Fruit fly (Drosophila melanogaster) whole organism, prepupa: Measurements from ENCODE around the gene CG5790.

Experiments
- CG32006 ChIP-seq: fragments of 200-800 bp; sonication (Bioruptor generic); optimal IDR thresholded peaks from 3 replicates; lab custom pipeline; 2017; ENCODE audit warnings: missing biosample characterization, mild to moderate bottlenecking, missing genetic modification characterization
- CG6792 ChIP-seq: fragments of 200-800 bp; sonication (Bioruptor generic); optimal IDR thresholded peaks from 3 replicates; lab custom pipeline; 2016; ENCODE audit warnings: missing biosample characterization, missing genetic modification characterization
- CG8119 ChIP-seq: fragments of 200-800 bp; sonication (Bioruptor generic); IDR thresholded peaks from 3 replicates; pipeline ENCODE4 v1.3.6; 2022; ENCODE audit warnings: missing biosample characterization, missing genetic modification characterization
- Eip78C ChIP-seq: fragments of 200-800 bp; sonication (Bioruptor generic); peaks from one replicate; lab custom pipeline; 2016; ENCODE audit warnings: missing biosample characterization, missing genetic modification characterization
- Ets96B ChIP-seq: fragments of 200-800 bp; optimal IDR thresholded peaks from 2 replicates; lab custom pipeline; 2019; ENCODE audit warnings: missing biosample characterization, mild to moderate bottlenecking, missing genetic modification characterization, moderate library complexity
- Hr38 ChIP-seq: sonication (Bioruptor generic); optimal IDR thresholded peaks from 2 replicates; lab custom pipeline; 2016; ENCODE audit warnings: missing biosample characterization, missing genetic modification characterization
- Lpt ChIP-seq: fragments of 200-800 bp; sonication (Bioruptor generic); optimal IDR thresholded peaks from 3 replicates; lab custom pipeline; 2016; ENCODE audit warnings: missing biosample characterization, missing genetic modification characterization
- OdsH ChIP-seq: fragments of 200-800 bp; sonication (Bioruptor generic); optimal IDR thresholded peaks from 3 replicates; lab custom pipeline; 2016; ENCODE audit warnings: missing biosample characterization, missing genetic modification characterization
- fd85E ChIP-seq: fragments of 200-800 bp; sonication (Bioruptor generic); optimal IDR thresholded peaks from 3 replicates; lab custom pipeline; 2016; ENCODE audit warnings: missing biosample characterization, missing genetic modification characterization
- net ChIP-seq: fragments of 200-800 bp; sonication (Bioruptor generic); optimal IDR thresholded peaks from 3 replicates; lab custom pipeline; 2016; ENCODE audit warnings: missing biosample characterization, missing genetic modification characterization

dm6 chr2L:18327592-18328078, 33.0 kb downstream of the CG5790 start:
- TF ChIP-seq Hr38 (GFP tag; lab: Kevin White, UChicago) (no peak), net (GFP tag; lab: Kevin White, UChicago) (peak; percentile 88), CG32006 (GFP tag; lab: Kevin White, UChicago) (peak; percentile 43), CG8119 (GFP tag; lab: Robert Waterston, UW) (peak; percentile 76), fd85E (GFP tag; lab: Kevin White, UChicago) (peak; percentile 49), Ets96B (tag; lab: Kevin White, UChicago) (peak; percentile 80), Eip78C (GFP tag; lab: Kevin White, UChicago) (peak; percentile 93), OdsH (GFP tag; lab: Kevin White, UChicago) (peak; percentile 53), CG6792 (GFP tag; lab: Kevin White, UChicago) (peak; percentile 62), Lpt (GFP tag; lab: Kevin White, UChicago) (peak; percentile 5)
